Fruit fly (Drosophila melanogaster) whole organism, embryonic: ENCODE measurements around the gene Jhbp7.

ENCODE experiments used
- B-H1 ChIP-seq: fragments of 200-800 bp; sonication (Bioruptor generic); IDR thresholded peaks from 3 replicates; pipeline ENCODE4 v1.3.6; 2022; ENCODE audit warnings: missing biosample characterization, missing genetic modification characterization
- Blimp-1 ChIP-seq: fragments of 200-800 bp; sonication (Bioruptor generic); optimal IDR thresholded peaks from 3 replicates; lab custom pipeline; 2018; ENCODE audit warnings: missing biosample characterization, missing genetic modification characterization, mild to moderate bottlenecking, moderate library complexity, missing genetic modification reagents
- CG10979 ChIP-seq: fragments of 200-800 bp; sonication (Bioruptor generic); optimal IDR thresholded peaks from 2 replicates; lab custom pipeline; 2018; ENCODE audit warnings: missing biosample characterization, mild to moderate bottlenecking, missing genetic modification characterization, moderate library complexity
- CG11560 ChIP-seq: fragments of 200-800 bp; sonication (Bioruptor generic); IDR thresholded peaks from 3 replicates; pipeline ENCODE4 v1.3.6; 2022; ENCODE audit warnings: missing biosample characterization, missing genetic modification characterization
- CG11723 ChIP-seq: fragments of 200-800 bp; sonication (Bioruptor generic); optimal IDR thresholded peaks from 2 replicates; lab custom pipeline; 2017; ENCODE audit warnings: missing biosample characterization, mild to moderate bottlenecking, missing genetic modification characterization
- CG17186 ChIP-seq: fragments of 200-800 bp; sonication (Bioruptor generic); optimal IDR thresholded peaks from 3 replicates; lab custom pipeline; 2017; ENCODE audit warnings: missing biosample characterization, missing genetic modification reagents, missing genetic modification characterization
- CG18764 ChIP-seq: fragments of 200-800 bp; sonication (Bioruptor generic); optimal IDR thresholded peaks from 3 replicates; lab custom pipeline; 2016; ENCODE audit warnings: missing biosample characterization, missing genetic modification characterization
- CG2120 ChIP-seq: fragments of 200-800 bp; sonication (Bioruptor generic); optimal IDR thresholded peaks from 3 replicates; lab custom pipeline; 2016; ENCODE audit warnings: missing biosample characterization, missing genetic modification characterization
- CG30403 ChIP-seq: fragments of 200-800 bp; sonication (Bioruptor generic); optimal IDR thresholded peaks from 3 replicates; lab custom pipeline; 2016; ENCODE audit warnings: missing biosample characterization, missing genetic modification characterization
- CG34224 ChIP-seq: fragments of 200-800 bp; sonication (Bioruptor generic); IDR thresholded peaks from 3 replicates; pipeline ENCODE4 v1.3.6; 2022; ENCODE audit warnings: missing biosample characterization, missing genetic modification characterization; ENCODE audit not compliant: partially characterized antibody
- CG4617 ChIP-seq: fragments of 200-800 bp; sonication (Bioruptor generic); optimal IDR thresholded peaks from 3 replicates; lab custom pipeline; 2016; ENCODE audit warnings: missing biosample characterization, missing genetic modification characterization, borderline replicate concordance
- CG7928 ChIP-seq: fragments of 200-800 bp; sonication (Bioruptor generic); optimal IDR thresholded peaks from 2 replicates; lab custom pipeline; 2017; ENCODE audit warnings: missing biosample characterization, mild to moderate bottlenecking, missing genetic modification characterization
- CG9797 ChIP-seq: fragments of 200-800 bp; sonication (Bioruptor generic); optimal IDR thresholded peaks from 3 replicates; lab custom pipeline; 2018; ENCODE audit warnings: missing biosample characterization, mild to moderate bottlenecking, missing genetic modification characterization
- CG9932 ChIP-seq: fragments of 200-800 bp; sonication (Bioruptor generic); IDR thresholded peaks from 2 replicates; pipeline ENCODE4 v1.3.6; 2022; ENCODE audit warnings: missing biosample characterization, missing genetic modification characterization
- CHES-1-like ChIP-seq: fragments of 200-800 bp; sonication (Bioruptor generic); optimal IDR thresholded peaks from 2 replicates; lab custom pipeline; 2016; ENCODE audit warnings: missing biosample characterization, missing genetic modification characterization
- CTCF ChIP-seq: fragments of 200-800 bp; sonication (Bioruptor generic); optimal IDR thresholded peaks from 2 replicates; lab custom pipeline; 2017; ENCODE audit warnings: missing biosample characterization, mild to moderate bottlenecking, missing genetic modification characterization, moderate library complexity
- D ChIP-seq, 2 experiments: fragments of 200-800 bp in 1 of 2; fragments of >200 bp in 1 of 2; sonication (Bioruptor generic) in 1 of 2; optimal IDR thresholded peaks; 2 replicates in 1 of 2; 3 replicates in 1 of 2; lab custom pipeline; 2017; ENCODE audit warnings: mild to moderate bottlenecking in 1 of 2, missing biosample characterization in 1 of 2, missing genetic modification characterization in 1 of 2, missing genetic modification reagents in 1 of 2
- Doc2 ChIP-seq: fragments of 200-800 bp; sonication (Bioruptor generic); IDR thresholded peaks from 2 replicates; pipeline ENCODE4 v1.3.6; 2022; ENCODE audit warnings: missing biosample characterization, missing genetic modification characterization
- Doc3 ChIP-seq: fragments of 200-800 bp; sonication (Bioruptor generic); IDR thresholded peaks from 3 replicates; pipeline ENCODE4 v1.3.6; 2022; ENCODE audit warnings: missing biosample characterization, missing genetic modification characterization; ENCODE audit not compliant: partially characterized antibody
- Fer3 ChIP-seq: fragments of 200-800 bp; sonication (Bioruptor generic); optimal IDR thresholded peaks from 2 replicates; lab custom pipeline; 2018; ENCODE audit warnings: missing biosample characterization, mild to moderate bottlenecking, missing genetic modification characterization, moderate library complexity
- H2.0 ChIP-seq: fragments of 200-800 bp; sonication (Bioruptor generic); IDR thresholded peaks from 2 replicates; pipeline ENCODE4 v1.3.6; 2022; ENCODE audit warnings: missing biosample characterization, missing genetic modification characterization
- HLH54F ChIP-seq: fragments of 200-800 bp; sonication (Bioruptor generic); optimal IDR thresholded peaks from 3 replicates; lab custom pipeline; 2016; ENCODE audit warnings: missing biosample characterization, missing genetic modification characterization
- HmgD ChIP-seq: fragments of 200-800 bp; sonication (Bioruptor generic); optimal IDR thresholded peaks from 3 replicates; lab custom pipeline; 2016; ENCODE audit warnings: missing biosample characterization, missing genetic modification characterization
- Hr78 ChIP-seq, 2 experiments: fragments of 200-800 bp in 1 of 2; fragments of >200 bp in 1 of 2; sonication (Bioruptor generic) in 1 of 2; optimal IDR thresholded peaks; 2 replicates each; lab custom pipeline; 2017 to 2019; ENCODE audit warnings: missing biosample characterization in 2 of 2, missing genetic modification characterization in 2 of 2, mild to moderate bottlenecking in 1 of 2, moderate library complexity in 1 of 2
- MESR4 ChIP-seq: fragments of 200-800 bp; sonication (Bioruptor generic); optimal IDR thresholded peaks from 2 replicates; lab custom pipeline; 2018; ENCODE audit warnings: missing biosample characterization, mild to moderate bottlenecking, missing genetic modification characterization, moderate library complexity
- Mrtf ChIP-seq: fragments of 200-800 bp; sonication (Bioruptor generic); IDR thresholded peaks from 3 replicates; pipeline ENCODE4 v1.3.6; 2022; ENCODE audit warnings: missing biosample characterization, missing genetic modification characterization
- Neu2 ChIP-seq: fragments of 200-800 bp; sonication (Bioruptor generic); optimal IDR thresholded peaks from 3 replicates; lab custom pipeline; 2016; ENCODE audit warnings: missing biosample characterization, missing genetic modification characterization, borderline replicate concordance
- Ptx1 ChIP-seq: fragments of 200-800 bp; sonication (Bioruptor generic); IDR thresholded peaks from 2 replicates; pipeline ENCODE4 v1.3.6; 2022; ENCODE audit warnings: missing biosample characterization, missing genetic modification characterization
- Sox100B ChIP-seq: fragments of 200-800 bp; sonication (Bioruptor generic); optimal IDR thresholded peaks from 3 replicates; lab custom pipeline; 2018; ENCODE audit warnings: missing biosample characterization, mild to moderate bottlenecking, missing genetic modification characterization
- Usf ChIP-seq: fragments of 200-800 bp; sonication (Bioruptor generic); optimal IDR thresholded peaks from 2 replicates; lab custom pipeline; 2017; ENCODE audit warnings: missing genotype, missing biosample characterization, missing genetic modification characterization
- ase ChIP-seq: fragments of 200-800 bp; sonication (Bioruptor generic); IDR thresholded peaks from 3 replicates; pipeline ENCODE4 v1.3.6; 2022; ENCODE audit warnings: missing biosample characterization, missing genetic modification characterization
- bab2 ChIP-seq: fragments of 200-800 bp; sonication (Bioruptor generic); optimal IDR thresholded peaks from 2 replicates; lab custom pipeline; 2016; ENCODE audit warnings: missing biosample characterization, missing genetic modification characterization
- bbx ChIP-seq: fragments of 200-800 bp; sonication (Bioruptor generic); IDR thresholded peaks from 2 replicates; pipeline ENCODE4 v1.3.6; 2022; ENCODE audit warnings: missing biosample characterization, missing genetic modification characterization; ENCODE audit not compliant: partially characterized antibody
- bsh ChIP-seq, 2 experiments: fragments of 200-800 bp; sonication (Bioruptor generic); optimal IDR thresholded peaks; 2 replicates each; lab custom pipeline; 2017 to 2018; ENCODE audit warnings: mild to moderate bottlenecking in 2 of 2, missing biosample characterization in 2 of 2, missing genetic modification characterization in 2 of 2, moderate library complexity in 1 of 2
- cad ChIP-seq: fragments of >200 bp; optimal IDR thresholded peaks from 2 replicates; lab custom pipeline; 2017; ENCODE audit warnings: missing biosample characterization, missing genetic modification characterization
- disco-r ChIP-seq: fragments of 200-800 bp; sonication (Bioruptor generic); optimal IDR thresholded peaks from 2 replicates; lab custom pipeline; 2016; ENCODE audit warnings: missing biosample characterization, missing genetic modification characterization
- dpn ChIP-seq, 2 experiments: fragments of 200-800 bp; sonication (Bioruptor generic); optimal IDR thresholded peaks; 3 replicates each; lab custom pipeline; 2016; ENCODE audit warnings: missing biosample characterization in 2 of 2, missing genetic modification characterization in 2 of 2
- exex ChIP-seq: fragments of 200-800 bp; sonication (Bioruptor generic); optimal IDR thresholded peaks from 4 replicates; lab custom pipeline; 2018; ENCODE audit warnings: missing biosample characterization, mild to moderate bottlenecking, missing genetic modification characterization, moderate library complexity
- hbn ChIP-seq: fragments of 200-800 bp; sonication (Bioruptor generic); IDR thresholded peaks from 2 replicates; pipeline ENCODE4 v1.3.6; 2022; ENCODE audit warnings: missing biosample characterization, missing genetic modification characterization; ENCODE audit not compliant: partially characterized antibody
- her ChIP-seq: fragments of 200-800 bp; sonication (Bioruptor generic); optimal IDR thresholded peaks from 2 replicates; lab custom pipeline; 2016; ENCODE audit warnings: missing biosample characterization, missing genetic modification characterization
- kay ChIP-seq: fragments of 200-800 bp; sonication (Bioruptor generic); optimal IDR thresholded peaks from 2 replicates; lab custom pipeline; 2016; ENCODE audit warnings: missing biosample characterization, missing genetic modification characterization
- ranshi ChIP-seq: fragments of 200-800 bp; sonication (Bioruptor generic); IDR thresholded peaks from 2 replicates; pipeline ENCODE4 v1.3.6; 2022; ENCODE audit warnings: missing biosample characterization, missing genetic modification characterization
- row ChIP-seq: fragments of 200-800 bp; sonication (Bioruptor generic); IDR thresholded peaks from 3 replicates; pipeline ENCODE4 v1.3.6; 2022; ENCODE audit warnings: missing biosample characterization, missing genetic modification characterization
- sna ChIP-seq: fragments of 200-800 bp; sonication (Bioruptor generic); IDR thresholded peaks from 2 replicates; pipeline ENCODE4 v1.3.6; 2022; ENCODE audit warnings: missing biosample characterization, missing genetic modification characterization; ENCODE audit not compliant: partially characterized antibody
- sr ChIP-seq: fragments of 200-800 bp; sonication (Bioruptor generic); IDR thresholded peaks from 3 replicates; pipeline ENCODE4 v1.3.6; 2022; ENCODE audit warnings: missing biosample characterization, missing genetic modification characterization
- tin ChIP-seq: fragments of 200-800 bp; sonication (Bioruptor generic); optimal IDR thresholded peaks from 3 replicates; lab custom pipeline; 2016; ENCODE audit warnings: missing biosample characterization, missing genetic modification characterization
- tio ChIP-seq: fragments of 200-800 bp; sonication (Bioruptor generic); optimal IDR thresholded peaks from 2 replicates; lab custom pipeline; 2017; ENCODE audit warnings: missing biosample characterization, missing genetic modification characterization, inconsistent platforms
- trh ChIP-seq: fragments of 200-800 bp; sonication (Bioruptor generic); optimal IDR thresholded peaks from 2 replicates; lab custom pipeline; 2016; ENCODE audit warnings: missing biosample characterization, missing genetic modification characterization
- zen2 ChIP-seq: fragments of 200-800 bp; sonication (Bioruptor generic); IDR thresholded peaks from 3 replicates; pipeline ENCODE4 v1.3.6; 2022; ENCODE audit warnings: missing biosample characterization, missing genetic modification characterization; ENCODE audit not compliant: partially characterized antibody
- zf30C ChIP-seq: fragments of 200-800 bp; sonication (Bioruptor generic); optimal IDR thresholded peaks from 3 replicates; lab custom pipeline; 2018; ENCODE audit warnings: missing biosample characterization, mild to moderate bottlenecking, missing genetic modification characterization

Jhbp7 gene

dm6 chr3R:25262322-25262761 lies 24.9 kb downstream of the Jhbp7 start, which contains the start of the genes Kdsr and CG11858 (continued):
- TF ChIP-seq MESR4 (GFP tag; lab: Kevin White, UChicago) (peak; percentile 43), Sox100B (GFP tag; lab: Kevin White, UChicago) (no peak), CHES-1-like (peak; percentile 41), bbx (GFP tag; lab: Robert Waterston, UW) (no peak), HLH54F (GFP tag; lab: Kevin White, UChicago) (peak; percentile 43), CG17186 (GFP tag; lab: Kevin White, UChicago) (peak; percentile 92), CTCF (GFP tag; lab: Kevin White, UChicago) (no peak), Mrtf (GFP tag; lab: Robert Waterston, UW) (no peak), her (GFP tag; lab: Kevin White, UChicago) (peak; percentile 30), Hr78 (GFP tag; optimal IDR thresholded peaks at IDR 0.05; lab: Kevin White, UChicago) (no peak), Neu2 (GFP tag; lab: Kevin White, UChicago) (no peak), D (optimal IDR thresholded peaks at IDR 0.05; lab: Kevin White, UChicago) (no peak), D (GFP tag; optimal IDR thresholded peaks at IDR 0.05; lab: Kevin White, UChicago) (no peak), CG18764 (peak; percentile 27), bab2 (GFP tag; lab: Kevin White, UChicago) (peak; percentile 40), tin (GFP tag; lab: Kevin White, UChicago) (peak; percentile 34), H2.0 (GFP tag; lab: Robert Waterston, UW) (peak; percentile 60; the same call in 1 of the 2 replicates), Usf (GFP tag; lab: Kevin White, UChicago) (no peak), exex (tag; lab: Kevin White, UChicago) (peak; percentile 63), CG9932 (GFP tag; lab: Robert Waterston, UW) (peak; percentile 80), sna (GFP tag; lab: Robert Waterston, UW) (no peak), CG4617 (GFP tag; lab: Kevin White, UChicago) (peak; percentile 30), zf30C (GFP tag; lab: Kevin White, UChicago) (no peak), ranshi (GFP tag; lab: Robert Waterston, UW) (peak; percentile 54; the same call in 1 of the 2 replicates), Doc3 (GFP tag; lab: Robert Waterston, UW) (no peak), Blimp-1 (GFP tag; lab: Kevin White, UChicago) (no peak), row (GFP tag; lab: Robert Waterston, UW) (peak; percentile 94), CG30403 (GFP tag; lab: Kevin White, UChicago) (peak; percentile 82), trh (GFP tag; lab: Kevin White, UChicago) (no peak), CG9797 (GFP tag; lab: Kevin White, UChicago) (peak; percentile 76), Doc2 (no peak), zen2 (no peak), hbn (GFP tag; lab: Robert Waterston, UW) (peak; percentile 35; the same call in 1 of the 2 replicates), Ptx1 (GFP tag; lab: Robert Waterston, UW) (peak; percentile 81), HmgD (GFP tag; lab: Kevin White, UChicago) (no peak), bsh (GFP tag; optimal IDR thresholded peaks at IDR 0.05; lab: Kevin White, UChicago) (peak in 1 of 2 experiments; percentile 68), CG2120 (peak; percentile 82), CG11560 (tag; lab: Robert Waterston, UW) (no peak), CG10979 (peak; percentile 53), tio (no peak), CG34224 (no peak), dpn (GFP tag; optimal IDR thresholded peaks at IDR 0.05; lab: Kevin White, UChicago) (peak; percentile 56 to 57), Fer3 (tag; lab: Kevin White, UChicago) (peak; percentile 61), B-H1 (GFP tag; lab: Robert Waterston, UW) (peak; percentile 43; the same call in 2 of the 3 replicates), sr (GFP tag; lab: Robert Waterston, UW) (no peak), CG11723 (GFP tag; lab: Kevin White, UChicago) (no peak), disco-r (GFP tag; lab: Kevin White, UChicago) (peak; percentile 31), cad (GFP tag; lab: Kevin White, UChicago) (no peak), kay (GFP tag; lab: Kevin White, UChicago) (peak; percentile 35), CG7928 (GFP tag; lab: Kevin White, UChicago) (no peak), ase (GFP tag; lab: Robert Waterston, UW) (peak; percentile 45; the same call in 1 of the 3 replicates)
